Worm (Caenorhabditis elegans): Measurements from ENCODE around the gene srx-23.

srx-23 gene

DNA sequence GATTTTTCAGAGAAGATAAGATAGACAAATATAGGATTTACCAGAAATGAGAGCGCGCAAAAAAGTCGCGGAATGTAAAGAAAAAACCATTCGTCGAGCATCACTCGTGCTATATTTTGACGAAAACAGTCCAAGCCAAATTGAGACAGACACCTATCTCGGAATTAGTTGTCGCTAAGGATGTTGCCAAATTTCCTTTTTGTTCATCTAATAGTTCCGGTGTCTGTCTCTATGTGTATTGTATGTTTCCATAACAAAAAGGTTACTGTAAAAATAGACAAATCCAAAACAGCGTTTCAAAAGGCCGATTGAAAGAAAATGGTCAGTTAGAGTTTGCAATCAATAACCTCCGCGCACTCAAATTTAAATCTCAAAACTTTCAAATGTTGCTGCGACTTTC, 12.5 kb downstream of the srx-23 start, which contains the start of gene srj-53:
Gene srj-53 (minus strand): TSS at position 101 of the 400 bp plus-strand sequence.
- TF ChIP-seq pag-3 (tag; optimal IDR thresholded peaks at IDR 0.05; ENCODE audit: borderline replicate concordance, insufficient read depth), result no peak

DNA sequence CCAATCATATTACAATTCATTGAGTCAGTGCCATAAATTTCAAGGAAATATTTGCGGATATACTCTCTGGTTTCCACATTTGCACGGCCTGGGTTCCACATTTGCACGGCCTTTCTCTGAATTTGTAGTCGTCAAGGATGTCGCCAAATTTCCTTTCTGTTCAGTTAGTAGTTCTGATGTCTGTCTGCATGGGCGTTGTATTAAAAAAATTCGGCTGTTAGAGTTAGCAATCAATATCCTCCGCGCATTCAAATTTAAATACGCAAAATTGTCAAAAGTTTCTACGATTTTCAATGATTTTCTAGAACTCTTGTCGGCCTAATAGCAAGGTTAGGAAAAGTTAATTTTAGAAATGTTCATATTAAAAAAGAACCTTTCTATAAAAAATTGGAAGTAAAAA, 13.8 kb downstream of the srx-23 start, which contains the start of gene srj-52:
Gene srj-52 (minus strand): TSS at position 101 of the 400 bp plus-strand sequence.
- TF ChIP-seq blmp-1 (tag; optimal IDR thresholded peaks at IDR 0.05) (no peak), sup-37 (GFP tag; optimal IDR thresholded peaks at IDR 0.05) (no peak), lin-14 (GFP tag; optimal IDR thresholded peaks at IDR 0.05) (no peak), lin-35 (GFP tag; optimal IDR thresholded peaks at IDR 0.05) (no peak), dpl-1 (GFP tag; optimal IDR thresholded peaks at IDR 0.05) (no peak), nhr-85 (tag) (no peak), nhr-71 (tag; optimal IDR thresholded peaks at IDR 0.05) (no peak), aha-1 (tag; optimal IDR thresholded peaks at IDR 0.05) (no peak), lsy-2 (tag; optimal IDR thresholded peaks at IDR 0.05) (no peak), F16B12.6 (tag; optimal IDR thresholded peaks at IDR 0.05) (no peak), dsc-1 (tag; optimal IDR thresholded peaks at IDR 0.05) (no peak), mab-9 (GFP tag; IDR thresholded peaks at IDR 0.05) (no peak)

DNA sequence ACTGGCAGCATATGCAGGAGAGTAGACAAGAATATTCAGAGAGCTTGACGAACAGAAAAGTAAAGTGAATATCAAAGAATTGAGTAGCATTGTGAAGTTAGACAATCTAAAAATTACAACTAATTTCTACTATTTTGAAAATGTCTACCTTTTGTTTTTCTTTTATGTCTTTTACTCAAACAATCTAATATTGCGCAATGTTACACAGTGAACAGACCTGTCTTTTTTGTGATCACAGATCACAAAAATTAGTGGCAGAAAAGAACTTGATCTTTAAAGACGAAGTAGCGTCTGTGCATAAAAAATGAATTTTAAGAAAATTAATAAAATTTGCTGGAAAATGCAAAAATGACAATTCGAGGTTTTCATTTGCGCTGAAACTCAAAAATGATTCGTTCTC, 16.9 kb downstream of the srx-23 start:
- TF ChIP-seq snu-23 (GFP tag; optimal IDR thresholded peaks at IDR 0.05) (no peak), xbp-1 (tag; optimal IDR thresholded peaks at IDR 0.05) (no peak), lsy-2 (tag; optimal IDR thresholded peaks at IDR 0.05) (no peak)

DNA sequence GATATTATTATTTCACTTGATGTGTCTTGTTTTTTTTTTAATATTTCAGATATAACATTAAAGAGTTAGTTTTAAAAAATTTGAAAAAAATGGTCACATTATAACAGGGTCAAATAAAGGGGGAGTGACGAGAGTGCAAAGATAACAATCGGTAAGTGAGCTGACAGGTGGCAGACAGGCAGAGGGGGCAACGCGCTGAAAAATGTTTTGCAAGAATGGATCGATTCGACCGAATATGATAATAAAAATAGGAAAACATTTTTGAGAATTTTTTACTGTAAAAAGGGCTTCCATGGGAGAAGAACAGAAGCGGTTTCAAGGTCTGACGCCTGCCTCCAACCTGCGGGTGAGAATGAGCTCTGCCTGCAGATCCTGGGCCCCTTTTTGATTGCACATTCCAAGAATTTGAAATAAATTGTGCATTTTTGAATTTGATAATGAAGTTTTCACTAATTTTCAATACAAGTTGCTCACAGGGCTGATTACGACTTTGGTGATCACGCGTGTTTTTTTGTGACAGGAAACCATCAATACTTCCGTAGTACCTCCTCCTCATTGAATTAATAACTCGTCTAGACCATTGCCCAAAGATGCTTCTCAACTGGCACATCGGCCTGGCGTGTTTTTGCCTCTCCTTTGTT, 17.5 kb downstream of the srx-23 start, which contains the start of the genes ugt-29 and srx-5:
Gene ugt-29 (minus strand): TSS at position 101 of the 641 bp plus-strand sequence.
Gene srx-5 (plus strand): TSS at position 591 of the 641 bp plus-strand sequence.
- no peak for TF ChIP-seq Y116A8C.19 (tag; optimal IDR thresholded peaks at IDR 0.05; ENCODE audit: borderline replicate concordance)
- TF ChIP-seq nhr-11 (tag; optimal IDR thresholded peaks at IDR 0.05), result no peak
- no peak for TF ChIP-seq grh-1 (GFP tag; IDR thresholded peaks at IDR 0.05)
- TF ChIP-seq unc-62 (GFP tag; optimal IDR thresholded peaks at IDR 0.05), result no peak
- TF ChIP-seq pag-3 (tag; optimal IDR thresholded peaks at IDR 0.05; ENCODE audit: borderline replicate concordance, insufficient read depth), result no peak
- no peak for TF ChIP-seq rnt-1 (tag; optimal IDR thresholded peaks at IDR 0.05)
- no peak for TF ChIP-seq ces-1 (GFP tag; optimal IDR thresholded peaks at IDR 0.05)
- no peak for TF ChIP-seq efl-1 (optimal IDR thresholded peaks at IDR 0.05)
- TF ChIP-seq efl-1 (GFP tag; optimal IDR thresholded peaks at IDR 0.05 in 1 of 2), result no peak

DNA sequence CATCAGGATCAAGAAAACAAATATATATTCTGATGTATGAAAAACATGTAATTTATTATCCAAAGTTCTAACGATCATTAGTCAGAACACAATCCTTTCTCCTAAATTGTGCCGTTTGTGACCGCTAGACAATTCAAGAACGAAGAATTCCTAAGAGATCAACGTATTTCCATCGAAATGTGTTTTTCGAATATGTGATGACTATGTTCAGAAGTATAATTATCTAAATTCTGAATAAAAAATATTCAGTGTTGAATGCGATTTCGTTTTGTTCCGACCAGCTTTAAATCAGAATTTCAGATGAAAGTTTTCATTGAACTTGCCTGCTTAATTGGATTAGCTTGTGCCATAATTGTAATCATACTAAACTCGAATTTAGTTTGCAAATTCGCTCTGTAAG, 20.1 kb downstream of the srx-23 start, which contains the start of gene srbc-37:
Gene srbc-37 (plus strand): TSS at position 301 of the 400 bp plus-strand sequence.
- no peak for TF ChIP-seq elt-3 (tag; optimal IDR thresholded peaks at IDR 0.05)
- TF ChIP-seq ceh-82 (tag; optimal IDR thresholded peaks at IDR 0.05), result no peak
- TF ChIP-seq lin-13 (GFP tag; optimal IDR thresholded peaks at IDR 0.05), result no peak
- TF ChIP-seq C04F5.9 (tag; optimal IDR thresholded peaks at IDR 0.05), result no peak
- no peak for TF ChIP-seq lin-35 (GFP tag; optimal IDR thresholded peaks at IDR 0.05)

DNA sequence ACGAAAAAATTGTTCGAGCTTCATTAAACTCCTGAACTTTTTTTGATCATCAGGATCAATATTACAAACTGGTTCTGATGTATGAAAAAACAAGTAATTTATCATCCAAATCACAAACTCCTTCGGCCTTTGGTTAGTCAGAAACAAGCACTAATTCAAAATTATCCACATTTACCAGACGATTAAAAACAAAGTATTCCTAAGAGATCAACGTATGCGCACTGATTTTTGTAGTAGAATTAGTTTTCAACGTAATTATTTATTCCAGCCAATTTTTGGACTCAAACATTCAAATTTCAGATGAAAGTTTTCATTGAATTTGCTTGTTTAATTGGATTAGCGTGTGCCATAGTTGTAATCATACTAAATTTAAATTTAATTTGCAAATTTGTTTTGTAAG, 24.8 kb downstream of the srx-23 start, which contains the start of gene srbc-38:
Gene srbc-38 (plus strand): TSS at position 301 of the 400 bp plus-strand sequence.
- TF ChIP-seq unc-62 (GFP tag; optimal IDR thresholded peaks at IDR 0.05) (no peak), fkh-4 (tag; optimal IDR thresholded peaks at IDR 0.05; ENCODE audit: borderline replicate concordance) (no peak), C16A3.4 (tag; optimal IDR thresholded peaks at IDR 0.05) (no peak), lir-3 (tag; optimal IDR thresholded peaks at IDR 0.05; ENCODE audit: poor library complexity) (no peak), mdl-1 (tag; optimal IDR thresholded peaks at IDR 0.05) (no peak), nhr-77 (tag; optimal IDR thresholded peaks at IDR 0.05) (no peak), ama-1 (optimal IDR thresholded peaks at IDR 0.05) (no peak), irx-1 (tag; optimal IDR thresholded peaks at IDR 0.05) (no peak), zag-1 (tag; optimal IDR thresholded peaks at IDR 0.05) (no peak), elt-3 (tag; optimal IDR thresholded peaks at IDR 0.05) (no peak), egl-27 (tag; optimal IDR thresholded peaks at IDR 0.05) (no peak), efl-1 (optimal IDR thresholded peaks at IDR 0.05) (no peak), efl-1 (GFP tag; optimal IDR thresholded peaks at IDR 0.05 in 1 of 2) (no peak), ceh-8 (GFP tag; optimal IDR thresholded peaks at IDR 0.05) (no peak), skn-1 (tag; optimal IDR thresholded peaks at IDR 0.05) (no peak), fos-1 (tag; optimal IDR thresholded peaks at IDR 0.05) (no peak), tbx-2 (tag; optimal IDR thresholded peaks at IDR 0.05) (no peak), blmp-1 (tag; optimal IDR thresholded peaks at IDR 0.05) (no peak), elt-2 (tag; optimal IDR thresholded peaks at IDR 0.05) (no peak), nhr-11 (tag; optimal IDR thresholded peaks at IDR 0.05) (no peak), swsn-7 (tag; optimal IDR thresholded peaks at IDR 0.05) (no peak)
